Worm (Caenorhabditis elegans) whole organism, mixed stage, embryonic: ENCODE results near the gene C02F5.12.

Source experiments
- M03D4.4 ChIP-seq: sonication (generic microtip); optimal IDR thresholded peaks from 2 replicates; lab custom pipeline; 2017; ENCODE audit warnings: mild to moderate bottlenecking, missing genetic modification characterization, missing compliant biosample characterization
- bed-3 ChIP-seq: fragments of 200-800 bp; sonication (Bioruptor generic); optimal IDR thresholded peaks from 3 replicates; lab custom pipeline; 2018; ENCODE audit warnings: mild to moderate bottlenecking, missing genetic modification characterization, moderate library complexity, missing compliant biosample characterization
- blmp-1 ChIP-seq: fragments of 150-350 bp; optimal IDR thresholded peaks from 2 replicates; lab custom pipeline; 2014; ENCODE audit warnings: missing biosample characterization, missing genetic modification characterization
- ceh-39 ChIP-seq: fragments of 150-350 bp; optimal IDR thresholded peaks from 2 replicates; lab custom pipeline; 2014; ENCODE audit warnings: missing biosample characterization, missing genetic modification characterization
- ceh-83 ChIP-seq: fragments of 200-800 bp; sonication (Bioruptor generic); optimal IDR thresholded peaks from 2 replicates; lab custom pipeline; 2018; ENCODE audit warnings: mild to moderate bottlenecking, missing genetic modification characterization, missing compliant biosample characterization
- ces-1 ChIP-seq: fragments of 150-350 bp; optimal IDR thresholded peaks from 2 replicates; lab custom pipeline; 2014; ENCODE audit warnings: missing biosample characterization, missing genetic modification reagents, missing genetic modification characterization
- cnd-1 ChIP-seq: fragments of 200-800 bp; sonication (Bioruptor generic); optimal IDR thresholded peaks from 2 replicates; lab custom pipeline; 2018; ENCODE audit warnings: mild to moderate bottlenecking, missing genetic modification characterization, missing compliant biosample characterization
- elt-1 ChIP-seq: sonication (generic microtip); optimal IDR thresholded peaks from 2 replicates; lab custom pipeline; 2017; ENCODE audit warnings: missing genetic modification characterization, mild to moderate bottlenecking, missing compliant biosample characterization, antibody characterized with exemption, moderate library complexity, borderline replicate concordance; ENCODE audit not compliant: insufficient read depth
- elt-3 ChIP-seq: fragments of 150-350 bp; optimal IDR thresholded peaks from 2 replicates; lab custom pipeline; 2014; ENCODE audit warnings: missing biosample characterization, missing genetic modification characterization
- flh-1 ChIP-seq: fragments of 200-800 bp; sonication (Bioruptor generic); optimal IDR thresholded peaks from 2 replicates; lab custom pipeline; 2018; ENCODE audit warnings: mild to moderate bottlenecking, missing genetic modification characterization, moderate library complexity, missing compliant biosample characterization
- ham-2 ChIP-seq: fragments of 200-800 bp; sonication (Bioruptor generic); optimal IDR thresholded peaks from 2 replicates; lab custom pipeline; 2018; ENCODE audit warnings: mild to moderate bottlenecking, missing genetic modification characterization, missing compliant biosample characterization
- hlh-1 ChIP-seq: fragments of 150-350 bp; optimal IDR thresholded peaks from 2 replicates; lab custom pipeline; 2014; ENCODE audit warnings: missing biosample characterization, missing genetic modification reagents, missing genetic modification characterization
- lin-13 ChIP-seq: fragments of 150-350 bp; optimal IDR thresholded peaks from 2 replicates; lab custom pipeline; 2014; ENCODE audit warnings: missing biosample characterization, missing genetic modification characterization
- lsy-2 ChIP-seq: fragments of 150-350 bp; optimal IDR thresholded peaks from 2 replicates; lab custom pipeline; 2014; ENCODE audit warnings: missing biosample characterization, missing genetic modification characterization
- mab-5 ChIP-seq: fragments of 150-350 bp; optimal IDR thresholded peaks from 2 replicates; lab custom pipeline; 2014; ENCODE audit warnings: missing biosample characterization, missing genetic modification characterization
- mep-1 ChIP-seq: fragments of 150-350 bp; optimal IDR thresholded peaks from 2 replicates; lab custom pipeline; 2017; ENCODE audit warnings: missing biosample characterization, missing genetic modification reagents, missing genetic modification characterization, inconsistent platforms
- mls-2 ChIP-seq: sonication (generic microtip); optimal IDR thresholded peaks from 2 replicates; lab custom pipeline; 2016; ENCODE audit warnings: mild to moderate bottlenecking, missing genetic modification characterization, moderate library complexity, missing compliant biosample characterization
- nhr-12 ChIP-seq: fragments of 150-350 bp; optimal IDR thresholded peaks from 2 replicates; lab custom pipeline; 2014; ENCODE audit warnings: missing biosample characterization, missing genetic modification characterization
- nhr-2 ChIP-seq: fragments of 150-350 bp; optimal IDR thresholded peaks from 2 replicates; lab custom pipeline; 2014; ENCODE audit warnings: missing biosample characterization, missing genetic modification characterization
- nhr-237 ChIP-seq: fragments of 150-350 bp; optimal IDR thresholded peaks from 2 replicates; lab custom pipeline; 2014; ENCODE audit warnings: missing biosample characterization, missing genetic modification characterization
- nhr-28 ChIP-seq: fragments of 150-350 bp; optimal IDR thresholded peaks from 2 replicates; lab custom pipeline; 2014; ENCODE audit warnings: missing biosample characterization, missing genetic modification characterization
- nhr-76 ChIP-seq: sonication (generic microtip); optimal IDR thresholded peaks from 2 replicates; lab custom pipeline; 2017; ENCODE audit warnings: missing biosample characterization, missing genetic modification characterization
- pha-4 ChIP-seq: fragments of 150-350 bp; optimal IDR thresholded peaks from 2 replicates; lab custom pipeline; 2018; ENCODE audit warnings: missing biosample characterization, missing genetic modification reagents, missing genetic modification characterization
- snpc-4 ChIP-seq: fragments of 150-350 bp; optimal IDR thresholded peaks from 2 replicates; lab custom pipeline; 2014; ENCODE audit warnings: missing biosample characterization, missing genetic modification characterization
- unc-120 ChIP-seq: sonication (generic microtip); optimal IDR thresholded peaks from 2 replicates; lab custom pipeline; 2017; ENCODE audit warnings: missing genetic modification characterization, missing compliant biosample characterization; ENCODE audit not compliant: poor library complexity, severe bottlenecking
- unc-39 ChIP-seq: fragments of 150-350 bp; optimal IDR thresholded peaks from 2 replicates; lab custom pipeline; 2014; ENCODE audit warnings: missing biosample characterization, missing genetic modification characterization
- unc-62 ChIP-seq: fragments of 150-350 bp; optimal IDR thresholded peaks from 2 replicates; lab custom pipeline; 2014; ENCODE audit warnings: missing biosample characterization, missing genetic modification reagents, missing genetic modification characterization
- zip-8 ChIP-seq: fragments of 150-350 bp; optimal IDR thresholded peaks from 2 replicates; lab custom pipeline; 2014; ENCODE audit warnings: missing biosample characterization, missing genetic modification characterization
- ztf-11 ChIP-seq: fragments of 150-350 bp; optimal IDR thresholded peaks from 2 replicates; lab custom pipeline; 2014; ENCODE audit warnings: missing biosample characterization, missing genetic modification characterization

C02F5.12 gene

ce11 chrIII:8240247-8240646 is 2.6 kb downstream of the C02F5.12 start:
- TF ChIP-seq nhr-28 (tag; lab: Kevin White, UChicago) (no peak), nhr-237 (tag; lab: Kevin White, UChicago) (no peak), blmp-1 (tag; lab: Kevin White, UChicago) (no peak), elt-1 (tag; lab: Kevin White, UChicago) (no peak), ces-1 (GFP tag; lab: Kevin White, UChicago) (no peak), unc-62 (GFP tag; lab: Kevin White, UChicago) (no peak), mab-5 (tag; lab: Kevin White, UChicago) (no peak), snpc-4 (tag; lab: Kevin White, UChicago) (no peak), cnd-1 (tag; lab: Kevin White, UChicago) (no peak), lsy-2 (tag; lab: Kevin White, UChicago) (no peak), mep-1 (tag; lab: Kevin White, UChicago) (no peak), zip-8 (no peak), mls-2 (no peak), unc-120 (tag; lab: Kevin White, UChicago) (no peak), nhr-2 (no peak), pha-4 (tag; lab: Kevin White, UChicago) (no peak)

- no peak for TF ChIP-seq lin-13 (tag; lab: Kevin White, UChicago)
- no peak for TF ChIP-seq ham-2 (GFP tag; lab: Kevin White, UChicago)
- no peak for TF ChIP-seq unc-39 (tag; lab: Kevin White, UChicago)
- no peak for TF ChIP-seq nhr-237 (tag; lab: Kevin White, UChicago)
- TF ChIP-seq mls-2 = no peak
- no peak for TF ChIP-seq ces-1 (GFP tag; lab: Kevin White, UChicago)
- TF ChIP-seq flh-1 (GFP tag; lab: Kevin White, UChicago) = no peak
- no peak for TF ChIP-seq blmp-1 (tag; lab: Kevin White, UChicago)
- TF ChIP-seq mep-1 (tag; lab: Kevin White, UChicago) = no peak
- TF ChIP-seq snpc-4 (tag; lab: Kevin White, UChicago) = no peak
- TF ChIP-seq elt-1 (tag; lab: Kevin White, UChicago) = no peak
- no peak for TF ChIP-seq M03D4.4
- no peak for TF ChIP-seq ztf-11
- no peak for TF ChIP-seq ceh-83 (GFP tag; lab: Kevin White, UChicago)
- no peak for TF ChIP-seq ceh-39 (tag; lab: Kevin White, UChicago)
Observed at ce11 chrIII:8239325-8239724, 3.5 kb downstream of the C02F5.12 start, which contains the start of gene tsp-1. tsp-1 (minus strand) TSS chrIII:8239423.

- TF ChIP-seq ces-1 (GFP tag; lab: Kevin White, UChicago) = no peak
- no peak for TF ChIP-seq ham-2 (GFP tag; lab: Kevin White, UChicago)
- TF ChIP-seq cnd-1 (tag; lab: Kevin White, UChicago) = no peak
- TF ChIP-seq mep-1 (tag; lab: Kevin White, UChicago) = no peak
- no peak for TF ChIP-seq snpc-4 (tag; lab: Kevin White, UChicago)
- TF ChIP-seq pha-4 (tag; lab: Kevin White, UChicago) = no peak
- TF ChIP-seq nhr-12 (tag; lab: Kevin White, UChicago) = no peak
- TF ChIP-seq mab-5 (tag; lab: Kevin White, UChicago) = no peak
- TF ChIP-seq elt-1 (tag; lab: Kevin White, UChicago) = no peak
- TF ChIP-seq bed-3 (GFP tag; lab: Kevin White, UChicago) = no peak
- TF ChIP-seq elt-3 (tag; lab: Kevin White, UChicago) = no peak
- TF ChIP-seq unc-62 (GFP tag; lab: Kevin White, UChicago) = no peak
- no peak for TF ChIP-seq unc-39 (tag; lab: Kevin White, UChicago)
Observed at ce11 chrIII:8237827-8238226, 5.0 kb downstream of the C02F5.12 start, which contains the start of gene tsp-2. tsp-2 (minus strand) TSS chrIII:8237935.

ce11 chrIII:8235880-8236279 is 6.9 kb downstream of the C02F5.12 start, which contains the start of gene C02F5.5:
C02F5.5 (plus strand) TSS chrIII:8236180.
- TF ChIP-seq pha-4 (tag; lab: Kevin White, UChicago) (no peak), nhr-237 (tag; lab: Kevin White, UChicago) (no peak), ceh-83 (GFP tag; lab: Kevin White, UChicago) (no peak), ceh-39 (tag; lab: Kevin White, UChicago) (no peak), unc-62 (GFP tag; lab: Kevin White, UChicago) (no peak), hlh-1 (no peak), nhr-76 (tag; lab: Kevin White, UChicago) (no peak), M03D4.4 (no peak), nhr-28 (tag; lab: Kevin White, UChicago) (no peak), lsy-2 (tag; lab: Kevin White, UChicago) (no peak), nhr-2 (no peak), lin-13 (tag; lab: Kevin White, UChicago) (no peak), ham-2 (GFP tag; lab: Kevin White, UChicago) (no peak), mab-5 (tag; lab: Kevin White, UChicago) (no peak)
